Fruit fly (Drosophila melanogaster) whole organism, embryonic: Measurements from ENCODE around the gene CG42726.

Experiments used
- ATbp ChIP-seq: fragments of 200-800 bp; sonication (Bioruptor generic); optimal IDR thresholded peaks from 2 replicates; lab custom pipeline; 2017; ENCODE audit warnings: missing biosample characterization, mild to moderate bottlenecking, missing genetic modification characterization, missing genetic modification reagents
- Blimp-1 ChIP-seq: fragments of 200-800 bp; sonication (Bioruptor generic); optimal IDR thresholded peaks from 3 replicates; lab custom pipeline; 2018; ENCODE audit warnings: missing biosample characterization, missing genetic modification characterization, mild to moderate bottlenecking, moderate library complexity, missing genetic modification reagents
- CG10209 ChIP-seq: fragments of 200-800 bp; sonication (Bioruptor generic); optimal IDR thresholded peaks from 3 replicates; lab custom pipeline; 2017; ENCODE audit warnings: missing biosample characterization, mild to moderate bottlenecking, missing genetic modification characterization, missing genetic modification reagents
- CG10274 ChIP-seq: fragments of 200-800 bp; sonication (Bioruptor generic); optimal IDR thresholded peaks from 3 replicates; lab custom pipeline; 2017; ENCODE audit warnings: missing biosample characterization, mild to moderate bottlenecking, missing genetic modification characterization
- CG10565 ChIP-seq: fragments of 200-800 bp; sonication (Bioruptor generic); optimal IDR thresholded peaks from 3 replicates; lab custom pipeline; 2016; ENCODE audit warnings: missing biosample characterization, mild to moderate bottlenecking, missing genetic modification characterization
- CG11247 ChIP-seq: fragments of 200-800 bp; sonication (Bioruptor generic); IDR thresholded peaks from 2 replicates; pipeline ENCODE4 v1.3.6; 2022; ENCODE audit warnings: missing biosample characterization, missing genetic modification characterization
- CG1233 ChIP-seq: fragments of 200-800 bp; sonication (Bioruptor generic); optimal IDR thresholded peaks from 4 replicates; lab custom pipeline; 2018; ENCODE audit warnings: missing biosample characterization, mild to moderate bottlenecking, missing genetic modification characterization
- CG13287 ChIP-seq: fragments of 200-800 bp; sonication (Bioruptor generic); IDR thresholded peaks from 2 replicates; pipeline ENCODE4 v1.3.6; 2022; ENCODE audit warnings: missing biosample characterization, missing genetic modification characterization; ENCODE audit not compliant: partially characterized antibody
- CG13624 ChIP-seq: fragments of 200-800 bp; sonication (Bioruptor generic); optimal IDR thresholded peaks from 2 replicates; lab custom pipeline; 2016; ENCODE audit warnings: missing biosample characterization, missing genetic modification characterization
- CG14441 ChIP-seq: fragments of 200-800 bp; sonication (Bioruptor generic); IDR thresholded peaks from 2 replicates; pipeline ENCODE4 v1.3.6; 2022; ENCODE audit warnings: missing biosample characterization, missing genetic modification characterization
- CG16813 ChIP-seq: fragments of 200-800 bp; sonication (Bioruptor generic); IDR thresholded peaks from 3 replicates; pipeline ENCODE4 v1.3.6; 2022; ENCODE audit warnings: missing biosample characterization, missing genetic modification characterization; ENCODE audit not compliant: partially characterized antibody
- CG17186 ChIP-seq: fragments of 200-800 bp; sonication (Bioruptor generic); optimal IDR thresholded peaks from 3 replicates; lab custom pipeline; 2017; ENCODE audit warnings: missing biosample characterization, missing genetic modification reagents, missing genetic modification characterization
- CG1792 ChIP-seq: fragments of 200-800 bp; sonication (Bioruptor generic); optimal IDR thresholded peaks from 2 replicates; lab custom pipeline; 2016; ENCODE audit warnings: missing biosample characterization, missing genetic modification characterization
- CG2889 ChIP-seq: fragments of 200-800 bp; sonication (Bioruptor generic); IDR thresholded peaks from 3 replicates; pipeline ENCODE4 v1.3.6; 2022; ENCODE audit warnings: missing biosample characterization, missing genetic modification characterization
- CG3065 ChIP-seq: fragments of 200-800 bp; sonication (Bioruptor generic); optimal IDR thresholded peaks from 2 replicates; lab custom pipeline; 2016; ENCODE audit warnings: missing biosample characterization, missing genetic modification characterization
- CG4328 ChIP-seq: fragments of 200-800 bp; sonication (Bioruptor generic); optimal IDR thresholded peaks from 3 replicates; lab custom pipeline; 2017; ENCODE audit warnings: missing biosample characterization, missing genetic modification reagents, missing genetic modification characterization
- CG6765 ChIP-seq: fragments of 200-800 bp; sonication (Bioruptor generic); optimal IDR thresholded peaks from 3 replicates; lab custom pipeline; 2017; ENCODE audit warnings: missing biosample characterization, mild to moderate bottlenecking, missing genetic modification characterization
- CG6791 ChIP-seq: fragments of 200-800 bp; sonication (Bioruptor generic); IDR thresholded peaks from 3 replicates; pipeline ENCODE4 v1.3.6; 2022; ENCODE audit warnings: missing biosample characterization, missing genetic modification characterization; ENCODE audit not compliant: partially characterized antibody
- CG7372 ChIP-seq: fragments of 200-800 bp; sonication (Bioruptor generic); IDR thresholded peaks from 2 replicates; pipeline ENCODE4 v1.3.6; 2022; ENCODE audit warnings: missing biosample characterization, missing genetic modification characterization
- CG7839 ChIP-seq: fragments of 200-800 bp; sonication (Bioruptor generic); optimal IDR thresholded peaks from 3 replicates; lab custom pipeline; 2018; ENCODE audit warnings: missing biosample characterization, mild to moderate bottlenecking, missing genetic modification characterization, moderate library complexity
- Dfd ChIP-seq, 2 experiments: fragments of >200 bp; optimal IDR thresholded peaks; 2 replicates each; lab custom pipeline; 2017; ENCODE audit warnings: missing biosample characterization in 2 of 2, missing genetic modification characterization in 2 of 2
- Dll ChIP-seq: fragments of 200-800 bp; sonication (Bioruptor generic); IDR thresholded peaks from 4 replicates; pipeline ENCODE4 v1.3.6; 2022; ENCODE audit warnings: missing biosample characterization, missing genetic modification characterization; ENCODE audit not compliant: partially characterized antibody
- HLH3B ChIP-seq: fragments of 200-800 bp; sonication (Bioruptor generic); IDR thresholded peaks from 2 replicates; pipeline ENCODE4 v1.3.6; 2022; ENCODE audit warnings: missing biosample characterization, missing genetic modification characterization
- Max ChIP-seq: fragments of 200-800 bp; sonication (Bioruptor generic); optimal IDR thresholded peaks from 2 replicates; lab custom pipeline; 2016; ENCODE audit warnings: missing biosample characterization, mild to moderate bottlenecking, missing genetic modification characterization
- NFAT ChIP-seq: fragments of 200-800 bp; sonication (Bioruptor generic); IDR thresholded peaks from 2 replicates; pipeline ENCODE4 v1.3.6; 2022; ENCODE audit warnings: missing biosample characterization, missing genetic modification characterization
- Oli ChIP-seq: fragments of 200-800 bp; sonication (Bioruptor generic); optimal IDR thresholded peaks from 2 replicates; lab custom pipeline; 2018; ENCODE audit warnings: missing biosample characterization, mild to moderate bottlenecking, missing genetic modification characterization, moderate library complexity
- PHDP ChIP-seq: fragments of 200-800 bp; sonication (Bioruptor generic); optimal IDR thresholded peaks from 3 replicates; lab custom pipeline; 2018; ENCODE audit warnings: missing biosample characterization, mild to moderate bottlenecking, missing genetic modification characterization, moderate library complexity
- Rfx ChIP-seq: fragments of 200-800 bp; sonication (Bioruptor generic); IDR thresholded peaks from 2 replicates; pipeline ENCODE4 v1.3.6; 2022; ENCODE audit warnings: missing biosample characterization, missing genetic modification characterization
- Scr ChIP-seq: fragments of 200-800 bp; sonication (Bioruptor generic); IDR thresholded peaks from 2 replicates; pipeline ENCODE4 v1.3.6; 2022; ENCODE audit warnings: missing biosample characterization, missing genetic modification characterization; ENCODE audit not compliant: partially characterized antibody
- Sox100B ChIP-seq: fragments of 200-800 bp; sonication (Bioruptor generic); optimal IDR thresholded peaks from 3 replicates; lab custom pipeline; 2018; ENCODE audit warnings: missing biosample characterization, mild to moderate bottlenecking, missing genetic modification characterization
- TFAM ChIP-seq: fragments of 200-800 bp; sonication (Bioruptor generic); optimal IDR thresholded peaks from 2 replicates; lab custom pipeline; 2017; ENCODE audit warnings: missing biosample characterization, missing genetic modification characterization, inconsistent platforms
- YL-1 ChIP-seq: fragments of 200-800 bp; sonication (Bioruptor generic); optimal IDR thresholded peaks from 3 replicates; lab custom pipeline; 2017; ENCODE audit warnings: missing biosample characterization, mild to moderate bottlenecking, missing genetic modification characterization
- ash1 ChIP-seq: fragments of 200-800 bp; sonication (Bioruptor generic); optimal IDR thresholded peaks from 2 replicates; lab custom pipeline; 2018; ENCODE audit warnings: missing biosample characterization, mild to moderate bottlenecking, missing genetic modification characterization
- btn ChIP-seq: fragments of 200-800 bp; sonication (Bioruptor generic); optimal IDR thresholded peaks from 2 replicates; lab custom pipeline; 2016; ENCODE audit warnings: missing biosample characterization, missing genetic modification characterization
- dm ChIP-seq: fragments of 200-800 bp; sonication (Bioruptor generic); optimal IDR thresholded peaks from 3 replicates; lab custom pipeline; 2016; ENCODE audit warnings: missing biosample characterization, missing genetic modification characterization
- gsb ChIP-seq: fragments of 200-800 bp; sonication (Bioruptor generic); IDR thresholded peaks from 2 replicates; pipeline ENCODE4 v1.3.6; 2022; ENCODE audit warnings: missing biosample characterization, missing genetic modification characterization
- hb ChIP-seq: fragments of 200-800 bp; sonication (Bioruptor generic); IDR thresholded peaks from 3 replicates; pipeline ENCODE4 v1.3.6; 2022; ENCODE audit warnings: missing biosample characterization, missing genetic modification characterization; ENCODE audit not compliant: partially characterized antibody
- kah ChIP-seq: fragments of 200-800 bp; sonication (Bioruptor generic); optimal IDR thresholded peaks from 2 replicates; lab custom pipeline; 2018; ENCODE audit warnings: missing biosample characterization, mild to moderate bottlenecking, missing genetic modification characterization
- mirr ChIP-seq: fragments of 200-800 bp; sonication (Bioruptor generic); optimal IDR thresholded peaks from 3 replicates; lab custom pipeline; 2018; ENCODE audit warnings: missing biosample characterization, mild to moderate bottlenecking, missing genetic modification characterization
- odd ChIP-seq: fragments of 200-800 bp; sonication (Bioruptor generic); optimal IDR thresholded peaks from 2 replicates; lab custom pipeline; 2017; ENCODE audit warnings: missing biosample characterization, mild to moderate bottlenecking, missing genetic modification characterization
- onecut ChIP-seq: fragments of 200-800 bp; sonication (Bioruptor generic); IDR thresholded peaks from 2 replicates; pipeline ENCODE4 v1.3.6; 2022; ENCODE audit warnings: missing biosample characterization, missing genetic modification characterization
- pita ChIP-seq: fragments of 200-800 bp; sonication (Bioruptor generic); optimal IDR thresholded peaks from 2 replicates; lab custom pipeline; 2017; ENCODE audit warnings: missing biosample characterization, mild to moderate bottlenecking, missing genetic modification characterization
- pum ChIP-seq: fragments of 200-800 bp; sonication (Bioruptor generic); optimal IDR thresholded peaks from 2 replicates; lab custom pipeline; 2016; ENCODE audit warnings: missing biosample characterization, missing genetic modification characterization
- pzg ChIP-seq: fragments of 200-800 bp; sonication (Bioruptor generic); optimal IDR thresholded peaks from 3 replicates; lab custom pipeline; 2018; ENCODE audit warnings: missing biosample characterization, mild to moderate bottlenecking, missing genetic modification characterization, moderate library complexity
- run ChIP-seq: fragments of 200-800 bp; sonication (Bioruptor generic); optimal IDR thresholded peaks from 3 replicates; lab custom pipeline; 2018; ENCODE audit warnings: missing biosample characterization, mild to moderate bottlenecking, missing genetic modification characterization
- toy ChIP-seq: fragments of 200-800 bp; sonication (Bioruptor generic); IDR thresholded peaks from 2 replicates; pipeline ENCODE4 v1.3.6; 2022; ENCODE audit warnings: missing biosample characterization, missing genetic modification characterization
- twi ChIP-seq: fragments of 200-800 bp; optimal IDR thresholded peaks from 2 replicates; lab custom pipeline; 2019; ENCODE audit warnings: missing biosample characterization, mild to moderate bottlenecking, missing genetic modification characterization, moderate library complexity
- vvl ChIP-seq: fragments of 200-800 bp; sonication (Bioruptor generic); IDR thresholded peaks from 2 replicates; pipeline ENCODE4 v1.3.6; 2022; ENCODE audit warnings: missing biosample characterization, missing genetic modification characterization
- zen ChIP-seq: fragments of 200-800 bp; sonication (Bioruptor generic); optimal IDR thresholded peaks from 3 replicates; lab custom pipeline; 2018; ENCODE audit warnings: missing biosample characterization, mild to moderate bottlenecking, missing genetic modification characterization, moderate library complexity

The CG42726 gene

dm6 chr3R:15346018-15346383, 1.8 kb upstream of the CG42726 start, which contains the start of the genes Surf4 and CG31301 (continued):
- TF ChIP-seq PHDP (tag; lab: Kevin White, UChicago) (peak; percentile 7), CG16813 (GFP tag; lab: Robert Waterston, UW) (peak; percentile 66), CG1792 (GFP tag; lab: Kevin White, UChicago) (no peak), CG17186 (GFP tag; lab: Kevin White, UChicago) (peak; percentile 17), Scr (GFP tag; lab: Robert Waterston, UW) (peak; percentile 68; the same call in 1 of the 2 replicates), Rfx (GFP tag; lab: Robert Waterston, UW) (0 out of 2 replicates have a peak, but pooled peaks have one; percentile 10), CG14441 (no peak), Oli (tag; lab: Kevin White, UChicago) (no peak), pzg (GFP tag; lab: Kevin White, UChicago) (peak; percentile 65), CG13287 (GFP tag; lab: Robert Waterston, UW) (peak; percentile 71), CG6791 (GFP tag; lab: Robert Waterston, UW) (peak; percentile 90), hb (GFP tag; lab: Robert Waterston, UW) (peak; percentile 73), onecut (0 out of 2 replicates have a peak, but pooled peaks have one; percentile 10), dm (GFP tag; lab: Kevin White, UChicago) (peak; percentile 91), kah (GFP tag; lab: Kevin White, UChicago) (no peak), Dll (GFP tag; lab: Robert Waterston, UW) (peak; percentile 61; the same call in 3 of the 4 replicates), vvl (GFP tag; lab: Robert Waterston, UW) (0 out of 2 replicates have a peak, but pooled peaks have one; percentile 29), YL-1 (GFP tag; lab: Kevin White, UChicago) (peak; percentile 61)

dm6 chr3R:15350993-15351426, 3.2 kb downstream of the CG42726 start, which contains the start of the genes Trs33 and Tmtc4:
Gene Trs33 (minus strand): TSS chr3R:15350995.
Gene Tmtc4 (plus strand): TSS chr3R:15351225.
- TF ChIP-seq ATbp (GFP tag; lab: Kevin White, UChicago) (no peak), CG10274 (GFP tag; lab: Kevin White, UChicago) (no peak), CG4328 (GFP tag; lab: Kevin White, UChicago) (peak; percentile 29), pita (GFP tag; lab: Kevin White, UChicago) (no peak), Blimp-1 (GFP tag; lab: Kevin White, UChicago) (peak; percentile 31), CG6765 (no peak), zen (tag; lab: Kevin White, UChicago) (no peak), Sox100B (GFP tag; lab: Kevin White, UChicago) (no peak), Max (GFP tag; lab: Kevin White, UChicago) (no peak), mirr (GFP tag; lab: Kevin White, UChicago) (no peak), odd (no peak), CG7372 (no peak), HLH3B (GFP tag; lab: Robert Waterston, UW) (no peak), pum (GFP tag; lab: Kevin White, UChicago) (no peak), CG1233 (no peak), CG3065 (GFP tag; lab: Kevin White, UChicago) (no peak), CG13624 (no peak), btn (no peak), Dfd (GFP tag; optimal IDR thresholded peaks at IDR 0.05; lab: Kevin White, UChicago) (no peak), CG2889 (GFP tag; lab: Robert Waterston, UW) (no peak), toy (GFP tag; lab: Robert Waterston, UW) (no peak), gsb (GFP tag; lab: Robert Waterston, UW) (no peak), CG11247 (peak; percentile 31; the same call in 1 of the 2 replicates), ash1 (GFP tag; lab: Kevin White, UChicago) (no peak), CG7839 (tag; lab: Kevin White, UChicago) (no peak), NFAT (GFP tag; lab: Robert Waterston, UW) (no peak), CG10209 (GFP tag; lab: Kevin White, UChicago) (peak; percentile 21), TFAM (GFP tag; lab: Kevin White, UChicago) (no peak), CG10565 (GFP tag; lab: Kevin White, UChicago) (no peak), run (tag; lab: Kevin White, UChicago) (peak; percentile 18), twi (tag; lab: Kevin White, UChicago) (peak; percentile 44)
